Fruit fly (Drosophila melanogaster) whole organism, embryonic: ENCODE results near the gene Prx4.
A peak's percentile ranks its signal among the peaks of the same experiment; 100 is the strongest.

Experiments
- CG10321 ChIP-seq: fragments of 200-800 bp; sonication (Bioruptor generic); IDR thresholded peaks from 2 replicates; pipeline ENCODE4 v1.3.6; 2022; ENCODE audit warnings: missing biosample characterization, missing genetic modification characterization
- CG11398 ChIP-seq: fragments of 200-800 bp; sonication (Bioruptor generic); optimal IDR thresholded peaks from 2 replicates; lab custom pipeline; 2016; ENCODE audit warnings: missing biosample characterization, missing genetic modification characterization
- CG14860 ChIP-seq: fragments of 200-800 bp; sonication (Bioruptor generic); IDR thresholded peaks from 3 replicates; pipeline ENCODE4 v1.3.6; 2022; ENCODE audit warnings: missing biosample characterization, missing genetic modification characterization; ENCODE audit not compliant: partially characterized antibody
- CG15011 ChIP-seq: fragments of 200-800 bp; sonication (Bioruptor generic); optimal IDR thresholded peaks from 3 replicates; lab custom pipeline; 2018; ENCODE audit warnings: missing biosample characterization, mild to moderate bottlenecking, missing genetic modification characterization
- CG17186 ChIP-seq: fragments of 200-800 bp; sonication (Bioruptor generic); optimal IDR thresholded peaks from 3 replicates; lab custom pipeline; 2017; ENCODE audit warnings: missing biosample characterization, missing genetic modification reagents, missing genetic modification characterization
- CG17328 ChIP-seq: fragments of 200-800 bp; sonication (Bioruptor generic); IDR thresholded peaks from 2 replicates; pipeline ENCODE4 v1.3.6; 2022; ENCODE audit warnings: missing biosample characterization, missing genetic modification characterization
- CG17361 ChIP-seq: fragments of 200-800 bp; sonication (Bioruptor generic); IDR thresholded peaks from 3 replicates; pipeline ENCODE4 v1.3.6; 2022; ENCODE audit warnings: missing biosample characterization, missing genetic modification characterization
- CG17385 ChIP-seq: fragments of 200-800 bp; sonication (Bioruptor generic); optimal IDR thresholded peaks from 3 replicates; lab custom pipeline; 2018; ENCODE audit warnings: missing biosample characterization, mild to moderate bottlenecking, missing genetic modification characterization
- CG2120 ChIP-seq: fragments of 200-800 bp; sonication (Bioruptor generic); optimal IDR thresholded peaks from 3 replicates; lab custom pipeline; 2016; ENCODE audit warnings: missing biosample characterization, missing genetic modification characterization
- CG32767 ChIP-seq: fragments of 200-800 bp; sonication (Bioruptor generic); IDR thresholded peaks from 2 replicates; pipeline ENCODE4 v1.3.6; 2022; ENCODE audit warnings: missing biosample characterization, missing genetic modification characterization
- CG3407 ChIP-seq: fragments of 200-800 bp; sonication (Bioruptor generic); optimal IDR thresholded peaks from 2 replicates; lab custom pipeline; 2018; ENCODE audit warnings: missing biosample characterization, mild to moderate bottlenecking, missing genetic modification characterization
- CG34224 ChIP-seq: fragments of 200-800 bp; sonication (Bioruptor generic); IDR thresholded peaks from 3 replicates; pipeline ENCODE4 v1.3.6; 2022; ENCODE audit warnings: missing biosample characterization, missing genetic modification characterization; ENCODE audit not compliant: partially characterized antibody
- CG4854 ChIP-seq: fragments of 200-800 bp; sonication (Bioruptor generic); optimal IDR thresholded peaks from 2 replicates; lab custom pipeline; 2016; ENCODE audit warnings: missing biosample characterization, missing genetic modification characterization, inconsistent platforms
- CG7357 ChIP-seq: fragments of 200-800 bp; sonication (Bioruptor generic); IDR thresholded peaks from 3 replicates; pipeline ENCODE4 v1.3.6; 2022; ENCODE audit warnings: missing biosample characterization, missing genetic modification characterization
- CG7987 ChIP-seq: fragments of 200-800 bp; sonication (Bioruptor generic); optimal IDR thresholded peaks from 2 replicates; lab custom pipeline; 2018; ENCODE audit warnings: missing biosample characterization, mild to moderate bottlenecking, missing genetic modification characterization, moderate library complexity
- CG8359 ChIP-seq: fragments of 200-800 bp; sonication (Bioruptor generic); optimal IDR thresholded peaks from 2 replicates; lab custom pipeline; 2017; ENCODE audit warnings: missing biosample characterization, mild to moderate bottlenecking, missing genetic modification characterization, borderline replicate concordance
- Dek ChIP-seq: fragments of 200-800 bp; sonication (Bioruptor generic); optimal IDR thresholded peaks from 3 replicates; lab custom pipeline; 2019; ENCODE audit warnings: missing biosample characterization, mild to moderate bottlenecking, missing genetic modification characterization, moderate library complexity
- Dref ChIP-seq: fragments of 200-800 bp; sonication (Bioruptor generic); IDR thresholded peaks from 2 replicates; pipeline ENCODE4 v1.3.6; 2022; ENCODE audit warnings: missing biosample characterization, missing genetic modification characterization
- HLH3B ChIP-seq: fragments of 200-800 bp; sonication (Bioruptor generic); IDR thresholded peaks from 2 replicates; pipeline ENCODE4 v1.3.6; 2022; ENCODE audit warnings: missing biosample characterization, missing genetic modification characterization
- Hey ChIP-seq: fragments of 200-800 bp; sonication (Bioruptor generic); optimal IDR thresholded peaks from 3 replicates; lab custom pipeline; 2018; ENCODE audit warnings: missing biosample characterization, mild to moderate bottlenecking, missing genetic modification characterization
- HmgZ ChIP-seq: fragments of 200-800 bp; sonication (Bioruptor generic); optimal IDR thresholded peaks from 2 replicates; lab custom pipeline; 2018; ENCODE audit warnings: missing biosample characterization, mild to moderate bottlenecking, missing genetic modification characterization
- Lhr ChIP-seq: fragments of 200-800 bp; sonication (Bioruptor generic); optimal IDR thresholded peaks from 3 replicates; lab custom pipeline; 2017; ENCODE audit warnings: mild to moderate bottlenecking, missing biosample characterization, missing genetic modification reagents, missing genetic modification characterization
- Mrtf ChIP-seq: fragments of 200-800 bp; sonication (Bioruptor generic); IDR thresholded peaks from 3 replicates; pipeline ENCODE4 v1.3.6; 2022; ENCODE audit warnings: missing biosample characterization, missing genetic modification characterization
- NFAT ChIP-seq: fragments of 200-800 bp; sonication (Bioruptor generic); IDR thresholded peaks from 2 replicates; pipeline ENCODE4 v1.3.6; 2022; ENCODE audit warnings: missing biosample characterization, missing genetic modification characterization
- Nf-YA ChIP-seq: fragments of 200-800 bp; sonication (Bioruptor generic); IDR thresholded peaks from 2 replicates; pipeline ENCODE4 v1.3.6; 2022; ENCODE audit warnings: missing biosample characterization, missing genetic modification characterization
- Pdp1 ChIP-seq, 2 experiments: fragments of 200-800 bp; sonication (Bioruptor generic); optimal IDR thresholded peaks; 3 replicates each; lab custom pipeline; 2016; ENCODE audit warnings: missing biosample characterization in 2 of 2, missing genetic modification characterization in 2 of 2, mild to moderate bottlenecking in 1 of 2, moderate library complexity in 1 of 2
- ash1 ChIP-seq: fragments of 200-800 bp; sonication (Bioruptor generic); optimal IDR thresholded peaks from 2 replicates; lab custom pipeline; 2018; ENCODE audit warnings: missing biosample characterization, mild to moderate bottlenecking, missing genetic modification characterization
- bsh ChIP-seq, 2 experiments: fragments of 200-800 bp; sonication (Bioruptor generic); optimal IDR thresholded peaks; 2 replicates each; lab custom pipeline; 2017 to 2018; ENCODE audit warnings: mild to moderate bottlenecking in 2 of 2, missing biosample characterization in 2 of 2, missing genetic modification characterization in 2 of 2, moderate library complexity in 1 of 2
- cas ChIP-seq: fragments of 200-800 bp; sonication (Bioruptor generic); IDR thresholded peaks from 2 replicates; pipeline ENCODE4 v1.3.6; 2022; ENCODE audit warnings: missing biosample characterization, missing genetic modification characterization
- chinmo ChIP-seq: fragments of 200-800 bp; sonication (Bioruptor generic); IDR thresholded peaks from 4 replicates; pipeline ENCODE4 v1.3.6; 2022; ENCODE audit warnings: missing biosample characterization, missing genetic modification characterization; ENCODE audit not compliant: partially characterized antibody
- crc ChIP-seq: fragments of 200-800 bp; sonication (Bioruptor generic); optimal IDR thresholded peaks from 2 replicates; lab custom pipeline; 2016; ENCODE audit warnings: missing biosample characterization, missing genetic modification characterization
- dmrt99B ChIP-seq: fragments of 200-800 bp; sonication (Bioruptor generic); optimal IDR thresholded peaks from 2 replicates; lab custom pipeline; 2018; ENCODE audit warnings: missing biosample characterization, mild to moderate bottlenecking, missing genetic modification characterization, moderate library complexity
- ewg ChIP-seq: fragments of 200-800 bp; sonication (Bioruptor generic); optimal IDR thresholded peaks from 3 replicates; lab custom pipeline; 2017; ENCODE audit warnings: mild to moderate bottlenecking, missing biosample characterization, missing genetic modification reagents, missing genetic modification characterization
- ftz-f1 ChIP-seq: fragments of 200-800 bp; sonication (Bioruptor generic); optimal IDR thresholded peaks from 2 replicates; lab custom pipeline; 2016; ENCODE audit warnings: missing biosample characterization, missing genetic modification characterization
- fu2 ChIP-seq: fragments of 200-800 bp; sonication (Bioruptor generic); optimal IDR thresholded peaks from 2 replicates; lab custom pipeline; 2016; ENCODE audit warnings: missing biosample characterization, missing genetic modification characterization
- h ChIP-seq: fragments of >200 bp; optimal IDR thresholded peaks from 2 replicates; lab custom pipeline; 2017
- mam ChIP-seq: fragments of 200-800 bp; sonication (Bioruptor generic); optimal IDR thresholded peaks from 3 replicates; lab custom pipeline; 2016; ENCODE audit warnings: missing biosample characterization, missing genetic modification characterization
- pfk ChIP-seq: fragments of 200-800 bp; sonication (Bioruptor generic); optimal IDR thresholded peaks from 2 replicates; lab custom pipeline; 2018; ENCODE audit warnings: missing biosample characterization, mild to moderate bottlenecking, missing genetic modification characterization, moderate library complexity
- pho ChIP-seq: fragments of 200-800 bp; sonication (Bioruptor generic); optimal IDR thresholded peaks from 2 replicates; lab custom pipeline; 2016; ENCODE audit warnings: missing biosample characterization, missing genetic modification characterization
- run ChIP-seq: fragments of 200-800 bp; sonication (Bioruptor generic); optimal IDR thresholded peaks from 3 replicates; lab custom pipeline; 2018; ENCODE audit warnings: missing biosample characterization, mild to moderate bottlenecking, missing genetic modification characterization
- sc ChIP-seq, 3 experiments: fragments of >200 bp in 2 of 3; fragments of 200-800 bp in 1 of 3; sonication (Bioruptor generic) in 1 of 3; optimal IDR thresholded peaks; 2 replicates in 2 of 3; 3 replicates in 1 of 3; lab custom pipeline; 2017; ENCODE audit warnings: mild to moderate bottlenecking in 1 of 3, missing biosample characterization in 1 of 3, missing genetic modification characterization in 1 of 3, missing genetic modification reagents in 1 of 3
- sna ChIP-seq: fragments of 200-800 bp; sonication (Bioruptor generic); IDR thresholded peaks from 2 replicates; pipeline ENCODE4 v1.3.6; 2022; ENCODE audit warnings: missing biosample characterization, missing genetic modification characterization; ENCODE audit not compliant: partially characterized antibody
- so ChIP-seq: fragments of 200-800 bp; sonication (Bioruptor generic); IDR thresholded peaks from 3 replicates; pipeline ENCODE4 v1.3.6; 2022; ENCODE audit warnings: missing biosample characterization, missing genetic modification characterization
- sug ChIP-seq: fragments of 200-800 bp; optimal IDR thresholded peaks from 2 replicates; lab custom pipeline; 2019; ENCODE audit warnings: missing biosample characterization, mild to moderate bottlenecking, missing genetic modification characterization, moderate library complexity
- tap ChIP-seq: fragments of 200-800 bp; optimal IDR thresholded peaks from 3 replicates; lab custom pipeline; 2019; ENCODE audit warnings: missing biosample characterization, mild to moderate bottlenecking, missing genetic modification characterization, moderate library complexity
- tgo ChIP-seq: fragments of 200-800 bp; sonication (Bioruptor generic); IDR thresholded peaks from 3 replicates; pipeline ENCODE4 v1.3.6; 2022; ENCODE audit warnings: missing biosample characterization, missing genetic modification characterization
- tx ChIP-seq: fragments of 200-800 bp; sonication (Bioruptor generic); optimal IDR thresholded peaks from 2 replicates; lab custom pipeline; 2016; ENCODE audit warnings: missing biosample characterization, missing genetic modification characterization
- wor ChIP-seq: fragments of 200-800 bp; sonication (Bioruptor generic); IDR thresholded peaks from 2 replicates; pipeline ENCODE4 v1.3.6; 2022; ENCODE audit warnings: missing biosample characterization, missing genetic modification characterization
- zf30C ChIP-seq: fragments of 200-800 bp; sonication (Bioruptor generic); optimal IDR thresholded peaks from 3 replicates; lab custom pipeline; 2018; ENCODE audit warnings: missing biosample characterization, mild to moderate bottlenecking, missing genetic modification characterization

Prx4 gene

dm6 chr3L:3077568-3078107, 35.5 kb downstream of the Prx4 start (continued):
- TF ChIP-seq zf30C (GFP tag; lab: Kevin White, UChicago) (no peak), CG14860 (GFP tag; lab: Robert Waterston, UW) (0 out of 3 replicates have a peak, but pooled peaks have one; percentile 15), sc (optimal IDR thresholded peaks at IDR 0.05; lab: Kevin White, UChicago) (no peak), sc (GFP tag; optimal IDR thresholded peaks at IDR 0.05; lab: Kevin White, UChicago) (no peak), run (peak; percentile 23), CG34224 (peak; percentile 47; the same call in 2 of the 3 replicates), tx (GFP tag; lab: Kevin White, UChicago) (no peak), HmgZ (tag; lab: Kevin White, UChicago) (peak; percentile 78), sug (tag; lab: Kevin White, UChicago) (peak; percentile 83), CG32767 (no peak), crc (GFP tag; lab: Kevin White, UChicago) (no peak), CG17328 (GFP tag; lab: Robert Waterston, UW) (0 out of 2 replicates have a peak, but pooled peaks have one; percentile 22), pfk (GFP tag; lab: Kevin White, UChicago) (peak; percentile 32), tgo (GFP tag; lab: Robert Waterston, UW) (no peak), Dek (tag; lab: Kevin White, UChicago) (peak; percentile 45), tap (no peak), chinmo (GFP tag; lab: Robert Waterston, UW) (peak; percentile 98), CG8359 (GFP tag; lab: Kevin White, UChicago) (no peak), pho (GFP tag; lab: Kevin White, UChicago) (no peak), sna (GFP tag; lab: Robert Waterston, UW) (peak; percentile 33; the same call in 1 of the 2 replicates), cas (GFP tag; lab: Robert Waterston, UW) (no peak), CG15011 (no peak), h (no peak), Dref (GFP tag; lab: Robert Waterston, UW) (peak; percentile 23; the same call in 1 of the 2 replicates), ewg (GFP tag; lab: Kevin White, UChicago) (no peak), CG4854 (no peak), CG7357 (GFP tag; lab: Robert Waterston, UW) (no peak), Pdp1 (GFP tag; optimal IDR thresholded peaks at IDR 0.05; lab: Kevin White, UChicago) (peak; percentile 20 to 42), CG17186 (no peak), ash1 (peak; percentile 17), Hey (tag; lab: Kevin White, UChicago) (peak; percentile 44), CG17361 (GFP tag; lab: Robert Waterston, UW) (no peak), CG10321 (peak; percentile 36; the same call in 1 of the 2 replicates), ftz-f1 (GFP tag; lab: Kevin White, UChicago) (peak; percentile 63), NFAT (GFP tag; lab: Robert Waterston, UW) (peak; percentile 71), CG11398 (GFP tag; lab: Kevin White, UChicago) (peak; percentile 51), CG2120 (GFP tag; lab: Kevin White, UChicago) (peak; percentile 59), CG3407 (GFP tag; lab: Kevin White, UChicago) (no peak), HLH3B (GFP tag; lab: Robert Waterston, UW) (peak; percentile 41; the same call in 1 of the 2 replicates), fu2 (no peak), Mrtf (GFP tag; lab: Robert Waterston, UW) (no peak), bsh (GFP tag; optimal IDR thresholded peaks at IDR 0.05; lab: Kevin White, UChicago) (peak in 1 of 2 experiments; percentile 87), wor (GFP tag; lab: Robert Waterston, UW) (no peak), dmrt99B (tag; lab: Kevin White, UChicago) (peak; percentile 16), CG17385 (GFP tag; lab: Kevin White, UChicago) (peak; percentile 35), Nf-YA (GFP tag; lab: Robert Waterston, UW) (0 out of 2 replicates have a peak, but pooled peaks have one; percentile 10), Lhr (GFP tag; lab: Kevin White, UChicago) (no peak), so (GFP tag; lab: Robert Waterston, UW) (peak; percentile 64; the same call in 2 of the 3 replicates), CG7987 (peak; percentile 69), mam (peak; percentile 16)
